Worm (Caenorhabditis elegans) whole organism, L4 larva: ENCODE data around the gene cutl-21.
A peak's percentile ranks its signal among the peaks of the same experiment; 100 is the strongest.

Source experiments
- F49E8.2 ChIP-seq: sonication (generic microtip); optimal IDR thresholded peaks from 2 replicates; lab custom pipeline; 2016; ENCODE audit warnings: missing compliant biosample characterization, mild to moderate bottlenecking, missing genetic modification characterization, borderline replicate concordance
- T20F7.1 ChIP-seq: fragments of 200-800 bp; sonication (Bioruptor generic); optimal IDR thresholded peaks from 2 replicates; lab custom pipeline; 2018; ENCODE audit warnings: mild to moderate bottlenecking, missing genetic modification characterization, missing compliant biosample characterization
- Y105C5A.15 ChIP-seq: fragments of 200-800 bp; sonication (Bioruptor generic); IDR thresholded peaks from 2 replicates; pipeline ENCODE4 v1.3.6; 2022; ENCODE audit warnings: missing genetic modification characterization, missing compliant biosample characterization
- Y5F2A.4 ChIP-seq: fragments of 200-800 bp; sonication (Bioruptor generic); optimal IDR thresholded peaks from 2 replicates; lab custom pipeline; 2018; ENCODE audit warnings: mild to moderate bottlenecking, missing genetic modification characterization, missing compliant biosample characterization
- Y75B8A.6 ChIP-seq: fragments of 200-800 bp; sonication (Bioruptor generic); IDR thresholded peaks from 2 replicates; pipeline ENCODE4 v1.3.6; 2022; ENCODE audit warnings: missing genetic modification reagents, missing genetic modification characterization, missing compliant biosample characterization
- aha-1 ChIP-seq: fragments of 150-350 bp; peaks from one replicate; lab custom pipeline; 2014; ENCODE audit warnings: missing biosample characterization, missing genetic modification characterization
- ceh-82 ChIP-seq: sonication (generic microtip); optimal IDR thresholded peaks from 2 replicates; lab custom pipeline; 2017; ENCODE audit warnings: missing biosample characterization, missing genetic modification characterization
- cey-2 ChIP-seq: sonication (generic microtip); optimal IDR thresholded peaks from 3 replicates; lab custom pipeline; 2017; ENCODE audit warnings: missing genetic modification characterization, mild to moderate bottlenecking, missing compliant biosample characterization, antibody characterized with exemption, borderline replicate concordance; ENCODE audit not compliant: insufficient read depth
- ctbp-1 ChIP-seq: fragments of 200-800 bp; sonication (Bioruptor generic); IDR thresholded peaks from 2 replicates; pipeline ENCODE4 v1.3.6; 2022; ENCODE audit warnings: missing genetic modification reagents, missing genetic modification characterization, missing compliant biosample characterization
- daf-16 ChIP-seq, 3 experiments: sonication (generic microtip); optimal IDR thresholded peaks; 2 replicates each; lab custom pipeline; 2016 to 2017; ENCODE audit warnings: missing genetic modification characterization in 3 of 3, missing genetic modification reagents in 3 of 3, mild to moderate bottlenecking in 2 of 3, missing compliant biosample characterization in 2 of 3, missing biosample characterization in 1 of 3, moderate library complexity in 1 of 3
- daf-19 ChIP-seq: fragments of 200-800 bp; sonication (Bioruptor generic); conservative IDR thresholded peaks from 2 replicates; pipeline ENCODE4 v1.3.6; 2022; ENCODE audit warnings: missing genetic modification characterization, missing compliant biosample characterization
- daf-8 ChIP-seq: fragments of 200-800 bp; sonication (Bioruptor generic); IDR thresholded peaks from 2 replicates; pipeline ENCODE4 v1.3.6; 2022; ENCODE audit warnings: missing genetic modification characterization, missing compliant biosample characterization
- dve-1 ChIP-seq: sonication (generic microtip); optimal IDR thresholded peaks from 2 replicates; lab custom pipeline; 2017; ENCODE audit warnings: antibody characterized with exemption, mild to moderate bottlenecking, missing genetic modification characterization, missing compliant biosample characterization; ENCODE audit not compliant: insufficient read depth
- fkh-10 ChIP-seq: fragments of 150-350 bp; optimal IDR thresholded peaks from 2 replicates; lab custom pipeline; 2014; ENCODE audit warnings: missing biosample characterization, missing genetic modification reagents, missing genetic modification characterization
- gei-8 ChIP-seq: fragments of 200-800 bp; sonication (Bioruptor generic); optimal IDR thresholded peaks from 2 replicates; lab custom pipeline; 2018; ENCODE audit warnings: mild to moderate bottlenecking, missing genetic modification characterization, missing compliant biosample characterization
- hif-1 ChIP-seq, 2 experiments: sonication (generic microtip); optimal IDR thresholded peaks; 2 replicates each; lab custom pipeline; 2016 to 2017; ENCODE audit warnings: missing compliant biosample characterization in 2 of 2, missing genetic modification characterization in 2 of 2, missing genetic modification reagents in 2 of 2, missing genotype in 2 of 2, mild to moderate bottlenecking in 1 of 2
- hlh-11 ChIP-seq: fragments of 200-800 bp; sonication (Bioruptor generic); optimal IDR thresholded peaks from 2 replicates; lab custom pipeline; 2018; ENCODE audit warnings: mild to moderate bottlenecking, missing genetic modification characterization, missing compliant biosample characterization
- hlh-30 ChIP-seq: sonication (generic microtip); optimal IDR thresholded peaks from 2 replicates; lab custom pipeline; 2017; ENCODE audit warnings: antibody characterized with exemption, mild to moderate bottlenecking, missing genetic modification characterization, missing compliant biosample characterization; ENCODE audit not compliant: insufficient read depth
- hmg-1.1 ChIP-seq: fragments of 200-800 bp; sonication (Bioruptor generic); IDR thresholded peaks from 2 replicates; pipeline ENCODE4 v1.3.6; 2022; ENCODE audit warnings: missing genetic modification reagents, missing genetic modification characterization, missing compliant biosample characterization
- lin-29 ChIP-seq: fragments of 200-800 bp; sonication (Bioruptor generic); IDR thresholded peaks from 2 replicates; pipeline ENCODE4 v1.3.6; 2022; ENCODE audit warnings: missing genetic modification reagents, missing genetic modification characterization, missing compliant biosample characterization
- lin-38 ChIP-seq: fragments of 200-800 bp; sonication (Bioruptor generic); IDR thresholded peaks from 2 replicates; pipeline ENCODE4 v1.3.6; 2022; ENCODE audit warnings: missing genetic modification reagents, missing genetic modification characterization, missing compliant biosample characterization
- lsy-2 ChIP-seq, 2 experiments: fragments of 150-350 bp in 1 of 2; sonication (generic microtip) in 1 of 2; optimal IDR thresholded peaks; 2 replicates each; lab custom pipeline; 2014 to 2017; ENCODE audit warnings: missing biosample characterization in 2 of 2, missing genetic modification characterization in 2 of 2
- madf-5 ChIP-seq, 2 experiments: fragments of 200-800 bp; sonication (Bioruptor generic); IDR thresholded peaks; 2 replicates each; pipeline ENCODE4 v1.3.6; 2022; ENCODE audit warnings: missing compliant biosample characterization in 2 of 2, missing genetic modification characterization in 2 of 2
- mdl-1 ChIP-seq, 2 experiments: fragments of 150-350 bp in 1 of 2; sonication (generic microtip) in 1 of 2; optimal IDR thresholded peaks; 2 replicates each; lab custom pipeline; 2014 to 2017; ENCODE audit warnings: missing biosample characterization in 2 of 2, missing genetic modification characterization in 2 of 2
- mdt-29 ChIP-seq: fragments of 200-800 bp; sonication (Bioruptor generic); IDR thresholded peaks from 2 replicates; pipeline ENCODE4 v1.3.6; 2022; ENCODE audit warnings: missing genetic modification reagents, missing genetic modification characterization, missing compliant biosample characterization
- mep-1 ChIP-seq: fragments of 150-350 bp; sonication (generic microtip); optimal IDR thresholded peaks from 3 replicates; lab custom pipeline; 2014; ENCODE audit warnings: missing biosample characterization, missing genetic modification characterization
- mes-2 ChIP-seq: sonication (generic microtip); optimal IDR thresholded peaks from 2 replicates; lab custom pipeline; 2016; ENCODE audit warnings: missing genotype, mild to moderate bottlenecking, missing genetic modification characterization, missing compliant biosample characterization; ENCODE audit not compliant: poor library complexity, severe bottlenecking
- nhr-11 ChIP-seq: fragments of 150-350 bp; optimal IDR thresholded peaks from 2 replicates; lab custom pipeline; 2014; ENCODE audit warnings: missing biosample characterization, missing genetic modification characterization
- nhr-111 ChIP-seq: fragments of 200-800 bp; sonication (Bioruptor generic); optimal IDR thresholded peaks from 2 replicates; lab custom pipeline; 2018; ENCODE audit warnings: mild to moderate bottlenecking, missing genetic modification characterization, missing compliant biosample characterization
- nhr-28 ChIP-seq: fragments of 150-350 bp; optimal IDR thresholded peaks from 2 replicates; lab custom pipeline; 2014; ENCODE audit warnings: missing biosample characterization, missing genetic modification characterization
- nhr-41 ChIP-seq: fragments of 200-800 bp; sonication (Bioruptor generic); IDR thresholded peaks from 2 replicates; pipeline ENCODE4 v1.3.6; 2022; ENCODE audit warnings: missing genetic modification reagents, missing genetic modification characterization, missing compliant biosample characterization
- nhr-42 ChIP-seq: fragments of 200-800 bp; sonication (Bioruptor generic); IDR thresholded peaks from 2 replicates; pipeline ENCODE4 v1.3.6; 2022; ENCODE audit warnings: missing genetic modification characterization, missing compliant biosample characterization
- nhr-76 ChIP-seq: fragments of 150-350 bp; optimal IDR thresholded peaks from 2 replicates; lab custom pipeline; 2014; ENCODE audit warnings: missing biosample characterization, missing genetic modification characterization
- nhr-77 ChIP-seq: fragments of 150-350 bp; optimal IDR thresholded peaks from 2 replicates; lab custom pipeline; 2014; ENCODE audit warnings: missing biosample characterization, missing genetic modification characterization
- pha-4 ChIP-seq, 2 experiments: fragments of 150-350 bp in 1 of 2; fragments of 200-800 bp in 1 of 2; sonication (Bioruptor generic) in 1 of 2; IDR thresholded peaks in 1 of 2; optimal IDR thresholded peaks in 1 of 2; 2 replicates each; pipeline versions ENCODE4 v1.3.6 to Lab custom; 2014 to 2022; ENCODE audit warnings: missing genetic modification characterization in 2 of 2, missing genetic modification reagents in 2 of 2, missing biosample characterization in 1 of 2, missing compliant biosample characterization in 1 of 2
- php-3 ChIP-seq: fragments of 200-800 bp; sonication (Bioruptor generic); IDR thresholded peaks from 2 replicates; pipeline ENCODE4 v1.3.6; 2022; ENCODE audit warnings: missing genetic modification reagents, missing genetic modification characterization, missing compliant biosample characterization
- saeg-2 ChIP-seq: fragments of 200-800 bp; sonication (Bioruptor generic); IDR thresholded peaks from 2 replicates; pipeline ENCODE4 v1.3.6; 2022; ENCODE audit warnings: missing genetic modification reagents, missing genetic modification characterization, missing compliant biosample characterization
- snpc-4 ChIP-seq: fragments of 150-350 bp; optimal IDR thresholded peaks from 2 replicates; lab custom pipeline; 2014; ENCODE audit warnings: missing biosample characterization, missing genetic modification characterization
- tag-97 ChIP-seq: fragments of 200-800 bp; sonication (Bioruptor generic); IDR thresholded peaks from 2 replicates; pipeline ENCODE4 v1.3.6; 2022; ENCODE audit warnings: missing genetic modification characterization, missing compliant biosample characterization
- tra-1 ChIP-seq: fragments of 200-800 bp; sonication (Bioruptor generic); IDR thresholded peaks from 2 replicates; pipeline ENCODE4 v1.3.6; 2022; ENCODE audit warnings: missing genetic modification reagents, missing genetic modification characterization, missing compliant biosample characterization
- unc-130 ChIP-seq: sonication (generic microtip); optimal IDR thresholded peaks from 2 replicates; lab custom pipeline; 2016; ENCODE audit warnings: missing genetic modification reagents, missing genetic modification characterization, missing compliant biosample characterization
- zag-1 ChIP-seq: fragments of 150-350 bp; optimal IDR thresholded peaks from 2 replicates; lab custom pipeline; 2014; ENCODE audit warnings: missing biosample characterization, missing genetic modification characterization
- zfp-3 ChIP-seq: fragments of 200-800 bp; sonication (Bioruptor generic); conservative IDR thresholded peaks from 2 replicates; pipeline ENCODE4 v1.3.6; 2022; ENCODE audit warnings: missing genetic modification reagents, missing genetic modification characterization, missing compliant biosample characterization

The cutl-21 gene

DNA sequence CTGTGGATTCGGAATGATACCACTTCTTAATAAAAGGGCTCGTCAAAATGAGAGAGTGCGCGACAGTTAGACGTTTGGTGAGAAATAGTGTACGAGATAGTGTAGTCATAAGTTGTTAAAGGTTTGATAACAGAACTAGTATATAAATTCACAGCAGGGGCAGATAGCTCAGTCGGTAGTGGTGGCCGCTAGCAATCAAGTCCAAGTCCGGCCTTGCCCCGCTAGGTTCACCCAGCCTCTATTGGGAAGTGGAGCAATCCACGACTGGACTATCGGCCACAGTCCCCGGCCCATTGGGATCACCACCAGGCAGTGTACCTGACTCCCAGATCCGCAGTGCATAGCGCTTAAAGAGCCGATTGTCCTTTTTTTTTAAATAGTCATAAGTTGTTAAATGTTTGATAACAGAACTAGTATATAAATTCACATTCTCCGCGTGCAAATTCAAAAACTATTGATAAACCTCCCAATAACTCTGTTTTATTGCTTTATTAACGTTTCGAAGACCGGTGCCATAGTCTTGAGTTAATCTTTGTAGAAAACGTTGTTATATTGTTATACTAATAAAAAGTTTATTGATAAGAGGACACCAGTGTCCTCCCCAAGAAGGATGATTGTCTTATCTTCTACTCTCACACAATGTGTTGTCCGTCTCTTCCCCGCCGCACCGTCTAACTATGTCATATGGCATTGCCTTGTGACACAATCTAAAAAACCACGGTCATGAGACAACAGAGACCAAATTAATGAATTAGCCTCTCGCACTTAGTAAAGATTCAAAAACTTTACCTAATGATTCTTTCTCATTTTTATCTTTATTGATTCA, 6.7 kb downstream of the cutl-21 start (continued):
- TF ChIP-seq tag-97 (GFP tag; lab: Robert Waterston, UW) (no peak), aha-1 (peak; percentile 19), mes-2 (tag; lab: Kevin White, UChicago) (peak; percentile 63), hlh-11 (tag; lab: Kevin White, UChicago) (peak; percentile 91), daf-8 (GFP tag; lab: Robert Waterston, UW) (no peak), lin-38 (GFP tag; lab: Robert Waterston, UW) (peak; percentile 39; the same call in 1 of the 2 replicates), hlh-30 (peak; percentile 92), nhr-111 (GFP tag; lab: Kevin White, UChicago) (no peak), daf-19 (0 out of 2 replicates have a peak, but pooled peaks have one; percentile 56), fkh-10 (GFP tag; lab: Kevin White, UChicago) (no peak), F49E8.2 (tag; lab: Kevin White, UChicago) (no peak), nhr-42 (GFP tag; lab: Robert Waterston, UW) (no peak), zfp-3 (GFP tag; lab: Robert Waterston, UW) (peak; percentile 64; the same call in 1 of the 2 replicates), gei-8 (GFP tag; lab: Kevin White, UChicago) (peak; percentile 3), madf-5 (GFP tag; IDR thresholded peaks at IDR 0.05; lab: Robert Waterston, UW) (0 out of 4 replicates have a peak, but pooled peaks of 1 of the 2 experiments have one; percentile 60), lin-29 (no peak), unc-130 (GFP tag; lab: Kevin White, UChicago) (no peak), Y75B8A.6 (GFP tag; lab: Robert Waterston, UW) (no peak), nhr-76 (no peak), nhr-28 (tag; lab: Kevin White, UChicago) (peak; percentile 94), mep-1 (tag; lab: Kevin White, UChicago) (peak; percentile 33)
- TF ChIP-seq, all 104 proteins: peak for 52

DNA sequence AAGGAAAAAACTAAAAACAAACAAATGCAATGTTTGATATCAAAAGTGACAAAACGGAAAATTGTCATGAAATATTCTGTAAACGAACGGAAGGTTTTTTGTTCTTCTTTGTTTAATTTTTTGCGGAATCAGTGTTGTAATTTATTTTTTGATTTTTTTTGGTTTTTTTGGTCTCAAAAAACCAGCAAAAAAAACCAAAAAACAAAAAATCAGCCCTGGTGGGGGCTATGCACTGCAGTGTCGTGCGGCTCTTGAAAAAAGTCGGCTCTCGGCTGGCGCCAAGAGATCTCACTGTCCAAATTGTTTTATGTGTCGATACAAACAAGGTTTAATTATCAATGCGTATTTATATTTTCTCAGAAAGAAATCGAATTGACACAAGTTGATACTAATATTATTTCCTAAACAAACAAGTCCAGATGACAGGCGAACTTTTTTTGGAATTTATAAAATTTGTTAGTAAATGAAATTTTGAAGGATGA, 8.3 kb downstream of the cutl-21 start:
- no peak for TF ChIP-seq F49E8.2 (tag; lab: Kevin White, UChicago)
- peak; percentile 28 for TF ChIP-seq mep-1 (tag; lab: Kevin White, UChicago)
- 0 out of 2 replicates have a peak, but pooled peaks have one; percentile 38 for TF ChIP-seq mdt-29 (GFP tag; lab: Robert Waterston, UW)
- TF ChIP-seq snpc-4 (tag; lab: Kevin White, UChicago): no peak
- TF ChIP-seq daf-16 (GFP tag; optimal IDR thresholded peaks at IDR 0.05; lab: Kevin White, UChicago): no peak
- TF ChIP-seq daf-16 (tag; optimal IDR thresholded peaks at IDR 0.05; lab: Kevin White, UChicago): peak; percentile 31
- TF ChIP-seq nhr-41 (GFP tag; lab: Robert Waterston, UW): no peak
- peak; percentile 15; the same call in 1 of the 2 replicates for TF ChIP-seq hmg-1.1
- TF ChIP-seq zag-1 (tag; lab: Kevin White, UChicago): no peak
- peak; percentile 52 for TF ChIP-seq nhr-77 (tag; lab: Kevin White, UChicago)
- TF ChIP-seq aha-1: peak; percentile 40
- TF ChIP-seq hif-1 (tag; optimal IDR thresholded peaks at IDR 0.05; lab: Kevin White, UChicago): peak in 1 of 2 experiments; percentile 5
- TF ChIP-seq mdl-1 (tag; optimal IDR thresholded peaks at IDR 0.05; lab: Kevin White, UChicago): no peak
- peak; percentile 58; the same call in 1 of the 2 replicates for TF ChIP-seq saeg-2 (GFP tag; lab: Robert Waterston, UW)
- 0 out of 2 replicates have a peak, but pooled peaks have one; percentile 32 for TF ChIP-seq tra-1 (GFP tag; lab: Robert Waterston, UW)
- no peak for TF ChIP-seq lsy-2 (tag; optimal IDR thresholded peaks at IDR 0.05; lab: Kevin White, UChicago)
- no peak for TF ChIP-seq cey-2 (tag; lab: Kevin White, UChicago)
- TF ChIP-seq Y5F2A.4 (GFP tag; lab: Kevin White, UChicago): peak; percentile 38
- peak; percentile 40; the same call in 1 of the 2 replicates for TF ChIP-seq pha-4 (GFP tag; IDR thresholded peaks at IDR 0.05; lab: Robert Waterston, UW)
- no peak for TF ChIP-seq pha-4 (tag; optimal IDR thresholded peaks at IDR 0.05; lab: Kevin White, UChicago)
- TF ChIP-seq dve-1 (tag; lab: Kevin White, UChicago): peak; percentile 66
- peak; percentile 10 for TF ChIP-seq T20F7.1 (GFP tag; lab: Kevin White, UChicago)
- peak; percentile 12; the same call in 1 of the 2 replicates for TF ChIP-seq ctbp-1 (GFP tag; lab: Robert Waterston, UW)
- no peak for TF ChIP-seq tag-97 (GFP tag; lab: Robert Waterston, UW)
- TF ChIP-seq nhr-76: no peak
- no peak for TF ChIP-seq ceh-82
- TF ChIP-seq fkh-10 (GFP tag; lab: Kevin White, UChicago): no peak
- no peak for TF ChIP-seq nhr-11 (tag; lab: Kevin White, UChicago)
- peak; percentile 55; the same call in 1 of the 2 replicates for TF ChIP-seq php-3 (GFP tag; lab: Robert Waterston, UW)
- peak; percentile 38 for TF ChIP-seq gei-8 (GFP tag; lab: Kevin White, UChicago)
- 0 out of 2 replicates have a peak, but pooled peaks have one; percentile 43 for TF ChIP-seq Y105C5A.15 (GFP tag; lab: Robert Waterston, UW)
- TF ChIP-seq mes-2 (tag; lab: Kevin White, UChicago): peak; percentile 22
